Fruit fly (Drosophila melanogaster) whole organism, prepupa: ENCODE measurements around the gene CG9257.

Source experiments
- CG11902 ChIP-seq: fragments of 200-800 bp; sonication (Bioruptor generic); optimal IDR thresholded peaks from 3 replicates; lab custom pipeline; 2016; ENCODE audit warnings: missing biosample characterization, missing genetic modification characterization
- Eip78C ChIP-seq: fragments of 200-800 bp; sonication (Bioruptor generic); peaks from one replicate; lab custom pipeline; 2016; ENCODE audit warnings: missing biosample characterization, missing genetic modification characterization
- Sox14 ChIP-seq: fragments of 200-800 bp; sonication (Bioruptor generic); optimal IDR thresholded peaks from 3 replicates; lab custom pipeline; 2016; ENCODE audit warnings: missing biosample characterization, missing genetic modification characterization
- acj6 ChIP-seq: fragments of 200-800 bp; sonication (Bioruptor generic); optimal IDR thresholded peaks from 3 replicates; lab custom pipeline; 2016; ENCODE audit warnings: missing biosample characterization, missing genetic modification characterization

DNA sequence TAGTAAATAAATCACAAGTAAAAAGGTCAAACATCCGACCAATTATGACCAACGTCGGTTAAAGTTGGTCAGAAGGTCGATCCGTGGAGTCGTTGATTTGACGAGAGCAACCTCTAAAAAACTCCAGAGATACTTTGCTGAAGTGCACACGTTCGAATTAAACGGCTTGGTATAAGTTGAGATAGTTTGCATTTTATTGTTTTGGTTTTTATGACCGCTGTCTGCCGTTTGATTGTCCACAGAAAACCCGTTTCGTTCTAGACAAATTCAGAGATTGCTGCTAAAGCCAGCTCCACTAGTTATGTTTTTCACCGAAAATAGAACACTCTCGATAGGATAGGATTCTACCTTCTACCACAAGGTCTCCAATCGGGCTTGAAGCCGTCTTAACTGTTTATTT, 28.7 kb upstream of the CG9257 start:
- TF ChIP-seq Eip78C (GFP tag; lab: Kevin White, UChicago): no peak
- no peak for TF ChIP-seq Sox14 (GFP tag; lab: Kevin White, UChicago)
- TF ChIP-seq acj6: no peak
- no peak for TF ChIP-seq CG11902 (GFP tag; lab: Kevin White, UChicago)
